Fruit fly (Drosophila melanogaster) whole organism, wandering third instar larva: ENCODE measurements around the gene Tis11.

Source experiments
- CG32264 ChIP-seq: fragments of 200-800 bp; sonication (Bioruptor generic); optimal IDR thresholded peaks from 2 replicates; lab custom pipeline; 2016; ENCODE audit warnings: missing biosample characterization, missing genetic modification characterization
- CrebA ChIP-seq: fragments of 200-800 bp; sonication (Bioruptor generic); optimal IDR thresholded peaks from 2 replicates; lab custom pipeline; 2016; ENCODE audit warnings: missing biosample characterization, mild to moderate bottlenecking, missing genetic modification characterization, borderline replicate concordance
- Dfd ChIP-seq: fragments of >200 bp; optimal IDR thresholded peaks from 2 replicates; lab custom pipeline; 2017; ENCODE audit warnings: missing biosample characterization, missing genetic modification characterization
- Dif ChIP-seq: fragments of 200-275, 200-300 bp; sonication (Bioruptor generic); optimal IDR thresholded peaks from 2 replicates; lab custom pipeline; 2018; ENCODE audit warnings: missing biosample characterization, missing genetic modification characterization; ENCODE audit not compliant: partially characterized antibody
- HLH106 ChIP-seq: fragments of 200-800 bp; optimal IDR thresholded peaks from 3 replicates; lab custom pipeline; 2019; ENCODE audit warnings: missing biosample characterization, mild to moderate bottlenecking, missing genetic modification characterization, moderate library complexity
- Hnf4 ChIP-seq: fragments of 200-800 bp; sonication (Bioruptor generic); optimal IDR thresholded peaks from 2 replicates; lab custom pipeline; 2016; ENCODE audit warnings: missing biosample characterization, mild to moderate bottlenecking, missing genetic modification characterization
- Hr78 ChIP-seq: fragments of >200 bp; optimal IDR thresholded peaks from 2 replicates; lab custom pipeline; 2017; ENCODE audit warnings: missing biosample characterization, missing genetic modification characterization
- Jra ChIP-seq: sonication (Bioruptor generic); optimal IDR thresholded peaks from 2 replicates; lab custom pipeline; 2016; ENCODE audit warnings: missing biosample characterization, missing genetic modification characterization
- Mio ChIP-seq: sonication (Bioruptor generic); optimal IDR thresholded peaks from 2 replicates; lab custom pipeline; 2016; ENCODE audit warnings: missing biosample characterization, missing genetic modification characterization
- Myc ChIP-seq: fragments of >200 bp; optimal IDR thresholded peaks from 2 replicates; lab custom pipeline; 2017
- OdsH ChIP-seq: fragments of 200-800 bp; sonication (Bioruptor generic); optimal IDR thresholded peaks from 2 replicates; lab custom pipeline; 2016; ENCODE audit warnings: missing biosample characterization, mild to moderate bottlenecking, missing genetic modification characterization
- Rel ChIP-seq, 2 experiments: fragments of 200-800 bp; sonication (Bioruptor generic) in 1 of 2; optimal IDR thresholded peaks; 2 replicates in 1 of 2; 3 replicates in 1 of 2; lab custom pipeline; 2016 to 2019; ENCODE audit warnings: mild to moderate bottlenecking in 2 of 2, missing biosample characterization in 2 of 2, missing genetic modification characterization in 2 of 2, moderate library complexity in 1 of 2
- Sp1 ChIP-seq: fragments of 200-800 bp; sonication (Bioruptor generic); optimal IDR thresholded peaks from 3 replicates; lab custom pipeline; 2019; ENCODE audit warnings: missing biosample characterization, mild to moderate bottlenecking, missing genetic modification characterization, moderate library complexity
- Vsx2 ChIP-seq: fragments of 200-300, 225-300 bp; sonication (Bioruptor generic); optimal IDR thresholded peaks from 2 replicates; lab custom pipeline; 2018; ENCODE audit warnings: missing biosample characterization, missing genetic modification characterization; ENCODE audit not compliant: partially characterized antibody
- br ChIP-seq: fragments of 200-800 bp; sonication (Bioruptor generic); optimal IDR thresholded peaks from 2 replicates; lab custom pipeline; 2016; ENCODE audit warnings: missing biosample characterization, missing genetic modification characterization
- dmrt93B ChIP-seq: fragments of 200-800 bp; sonication (Bioruptor generic); optimal IDR thresholded peaks from 2 replicates; lab custom pipeline; 2018; ENCODE audit warnings: missing biosample characterization, mild to moderate bottlenecking, missing genetic modification characterization
- ey ChIP-seq: fragments of 200-800 bp; sonication (Bioruptor generic); optimal IDR thresholded peaks from 2 replicates; lab custom pipeline; 2016; ENCODE audit warnings: missing biosample characterization, missing genetic modification characterization
- h ChIP-seq: fragments of 200-800 bp; sonication (Bioruptor generic); optimal IDR thresholded peaks from 3 replicates; lab custom pipeline; 2016; ENCODE audit warnings: missing biosample characterization, mild to moderate bottlenecking, missing genetic modification characterization
- jim ChIP-seq: fragments of 175-275, 200-325 bp; sonication (Bioruptor generic); optimal IDR thresholded peaks from 2 replicates; lab custom pipeline; 2016; ENCODE audit warnings: missing biosample characterization, mild to moderate bottlenecking, missing genetic modification characterization
- pan ChIP-seq: fragments of >200 bp; optimal IDR thresholded peaks from 2 replicates; lab custom pipeline; 2017
- psq ChIP-seq: fragments of 200-800 bp; sonication (Bioruptor generic); optimal IDR thresholded peaks from 3 replicates; lab custom pipeline; 2017; ENCODE audit warnings: missing biosample characterization, mild to moderate bottlenecking, missing genetic modification characterization, moderate library complexity
- rgr ChIP-seq: fragments of 200-800 bp; sonication (Bioruptor generic); optimal IDR thresholded peaks from 3 replicates; lab custom pipeline; 2016; ENCODE audit warnings: missing biosample characterization, mild to moderate bottlenecking, missing genetic modification characterization
- sage ChIP-seq: fragments of 200-800 bp; sonication (Bioruptor generic); optimal IDR thresholded peaks from 2 replicates; lab custom pipeline; 2016; ENCODE audit warnings: missing biosample characterization, mild to moderate bottlenecking, missing genetic modification characterization
- sv ChIP-seq: fragments of 200-800 bp; sonication (Bioruptor generic); optimal IDR thresholded peaks from 3 replicates; lab custom pipeline; 2016; ENCODE audit warnings: missing biosample characterization, missing genetic modification characterization
- usp ChIP-seq: fragments of >200 bp; optimal IDR thresholded peaks from 2 replicates; lab custom pipeline; 2017; ENCODE audit warnings: missing biosample characterization, missing genetic modification characterization
- woc ChIP-seq: sonication (Bioruptor generic); optimal IDR thresholded peaks from 2 replicates; lab custom pipeline; 2016; ENCODE audit warnings: missing biosample characterization, mild to moderate bottlenecking, missing genetic modification characterization

Tis11 gene

DNA sequence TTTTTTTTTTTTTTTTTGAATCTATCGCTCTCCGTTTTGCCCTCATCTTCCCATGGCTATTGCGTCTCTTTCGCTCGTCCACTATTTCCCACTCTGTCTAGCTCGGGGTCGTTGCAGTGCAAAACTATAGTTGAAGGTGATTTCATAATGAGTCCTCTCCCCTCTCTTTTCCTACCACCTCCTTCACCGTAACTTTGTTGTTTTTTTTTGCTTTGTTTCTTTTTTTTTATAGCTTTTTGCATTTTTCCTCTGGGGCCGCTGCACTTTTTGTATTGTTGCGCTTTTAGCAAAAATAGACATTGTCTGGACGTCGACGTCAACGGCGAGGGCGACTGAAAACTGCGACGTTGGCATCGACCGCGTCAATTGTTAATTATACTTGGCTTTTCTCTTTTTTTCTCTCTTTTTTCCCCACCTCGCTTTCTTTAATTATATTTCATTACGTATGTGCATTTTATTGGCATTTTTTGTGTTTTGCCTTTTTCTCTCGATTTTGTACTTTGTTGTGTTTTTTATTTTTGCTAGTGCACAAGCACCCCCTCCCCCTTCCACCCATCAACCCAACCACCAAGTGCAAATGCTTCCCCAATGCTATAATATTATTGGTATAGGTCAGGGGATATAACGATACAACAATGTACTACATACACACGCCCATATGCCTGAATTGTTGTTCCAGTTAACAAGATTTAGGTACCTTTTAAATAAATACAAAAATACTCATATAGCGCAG lies 66.1 kb downstream of the Tis11 start:
- TF ChIP-seq Rel (GFP tag; optimal IDR thresholded peaks at IDR 0.05; lab: Kevin White, UChicago), result no peak
- peak; percentile 7 for TF ChIP-seq Rel (tag; optimal IDR thresholded peaks at IDR 0.05; lab: Kevin White, UChicago)
- TF ChIP-seq dmrt93B (GFP tag; lab: Kevin White, UChicago), result no peak
- TF ChIP-seq psq (GFP tag; lab: Kevin White, UChicago), result no peak

DNA sequence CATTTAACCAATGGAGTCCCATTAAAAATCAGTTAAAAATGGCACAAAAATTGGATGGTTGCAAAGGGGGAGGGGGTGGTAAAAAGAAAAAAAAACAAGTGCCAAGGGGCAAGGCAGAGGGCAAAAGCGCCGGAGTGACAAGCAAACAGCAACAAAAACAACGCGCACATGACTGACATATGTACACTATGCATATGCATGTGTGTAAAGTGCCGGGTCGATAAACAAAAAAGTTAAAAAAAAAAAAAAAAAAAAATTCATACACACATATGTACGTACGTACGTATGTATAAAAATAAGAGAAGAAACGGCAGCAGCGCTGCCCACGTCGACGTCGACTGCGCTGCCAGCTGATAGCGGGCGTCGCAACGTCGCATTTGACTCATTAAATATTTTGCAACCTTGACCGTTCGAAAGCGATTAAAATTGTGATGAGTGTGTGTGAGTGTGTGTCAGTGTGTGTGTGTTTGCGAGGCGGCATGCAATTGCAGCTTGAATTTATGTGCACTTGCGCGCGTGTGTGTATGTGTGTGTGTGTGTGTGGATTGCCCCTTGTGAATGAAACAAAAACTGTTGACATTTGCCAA lies 68.5 kb downstream of the Tis11 start:
- no peak for TF ChIP-seq ey (GFP tag; lab: Kevin White, UChicago)
- no peak for TF ChIP-seq Sp1 (GFP tag; lab: Kevin White, UChicago)
- no peak for TF ChIP-seq pan (lab: Kevin White, UChicago)
- TF ChIP-seq sv (GFP tag; lab: Kevin White, UChicago), result no peak
- no peak for TF ChIP-seq Hr78 (GFP tag; lab: Kevin White, UChicago)
- no peak for TF ChIP-seq CG32264 (GFP tag; lab: Kevin White, UChicago)
- no peak for TF ChIP-seq Mio
- no peak for TF ChIP-seq rgr (GFP tag; lab: Kevin White, UChicago)
- TF ChIP-seq Dif (GFP tag; lab: Kevin White, UChicago), result no peak
- TF ChIP-seq woc (GFP tag; lab: Kevin White, UChicago), result no peak
- TF ChIP-seq jim, result no peak
- TF ChIP-seq psq (GFP tag; lab: Kevin White, UChicago), result peak; percentile 1
- TF ChIP-seq Hnf4 (GFP tag; lab: Kevin White, UChicago), result no peak
- no peak for TF ChIP-seq usp (GFP tag; lab: Kevin White, UChicago)
- TF ChIP-seq OdsH (GFP tag; lab: Kevin White, UChicago), result peak; percentile 19
- TF ChIP-seq h (GFP tag; lab: Kevin White, UChicago), result peak; percentile 35
- TF ChIP-seq Jra (GFP tag; lab: Kevin White, UChicago), result no peak
- TF ChIP-seq Rel (GFP tag; optimal IDR thresholded peaks at IDR 0.05; lab: Kevin White, UChicago), result no peak
- peak; percentile 56 for TF ChIP-seq Rel (tag; optimal IDR thresholded peaks at IDR 0.05; lab: Kevin White, UChicago)
- no peak for TF ChIP-seq HLH106 (tag; lab: Kevin White, UChicago)
- no peak for TF ChIP-seq sage
- TF ChIP-seq br (GFP tag; lab: Kevin White, UChicago), result no peak
- TF ChIP-seq Vsx2 (GFP tag; lab: Kevin White, UChicago), result no peak
- peak; percentile 70 for TF ChIP-seq CrebA (GFP tag; lab: Kevin White, UChicago)
- TF ChIP-seq Dfd, result peak; percentile 31

DNA sequence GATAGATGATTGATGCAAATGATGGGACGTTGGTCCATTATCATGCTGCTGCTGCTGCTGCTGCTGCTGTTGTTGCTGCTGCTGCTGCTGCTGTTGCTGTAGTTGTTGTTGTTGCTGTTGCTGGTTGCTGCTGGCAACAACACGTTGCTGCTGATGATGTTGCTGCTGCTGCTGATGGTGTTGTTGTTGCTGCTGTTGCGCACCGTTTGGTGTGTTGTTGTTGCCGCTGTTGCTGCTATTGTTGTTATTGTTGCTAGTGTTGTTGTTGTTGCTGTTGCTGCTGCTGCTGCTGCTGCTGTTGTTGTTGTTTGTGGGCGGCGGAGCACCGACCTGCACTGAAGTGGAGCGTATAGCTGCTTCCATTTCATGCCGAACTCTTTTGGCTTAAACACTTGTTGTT lies 71.9 kb downstream of the Tis11 start:
- TF ChIP-seq Dfd (peak; percentile 95), Myc (lab: Kevin White, UChicago) (no peak), Rel (GFP tag; optimal IDR thresholded peaks at IDR 0.05; lab: Kevin White, UChicago) (no peak), Rel (tag; optimal IDR thresholded peaks at IDR 0.05; lab: Kevin White, UChicago) (no peak)
